Worm (Caenorhabditis elegans) whole organism, L4/young adult: ENCODE results near the gene C02B8.6.

Experiments
- W03F9.2 ChIP-seq: fragments of 150-350 bp; optimal IDR thresholded peaks from 2 replicates; lab custom pipeline; 2014; ENCODE audit warnings: missing biosample characterization, missing genetic modification characterization
- dao-5 ChIP-seq: sonication (generic microtip); optimal IDR thresholded peaks from 2 replicates; lab custom pipeline; 2016; ENCODE audit warnings: missing genotype, missing genetic modification characterization, moderate library complexity, missing compliant biosample characterization
- him-1 ChIP-seq: sonication (generic microtip); optimal IDR thresholded peaks from 2 replicates; lab custom pipeline; 2016; ENCODE audit warnings: missing genotype, missing genetic modification reagents, missing genetic modification characterization, missing compliant biosample characterization

ce11 chrX:8083919-8084318, 52.2 kb downstream of the C02B8.6 start, which contains the start of gene K07E3.4:
- TF ChIP-seq him-1 (no peak), dao-5 (tag; lab: Kevin White, UChicago) (no peak), W03F9.2 (tag; lab: Kevin White, UChicago) (no peak)
